Worm (Caenorhabditis elegans) whole organism, L4 larva: ENCODE data around the gene F43E12.1.

Source experiments
- F10B5.3 ChIP-seq: sonication (generic microtip); optimal IDR thresholded peaks from 2 replicates; lab custom pipeline; 2016; ENCODE audit warnings: mild to moderate bottlenecking, missing genetic modification characterization, missing compliant biosample characterization
- R02D3.7 ChIP-seq: fragments of 150-350 bp; sonication (generic microtip); optimal IDR thresholded peaks from 3 replicates; lab custom pipeline; 2014; ENCODE audit warnings: missing biosample characterization, missing genetic modification characterization
- aha-1 ChIP-seq: fragments of 150-350 bp; peaks from one replicate; lab custom pipeline; 2014; ENCODE audit warnings: missing biosample characterization, missing genetic modification characterization
- aly-2 ChIP-seq: sonication (generic microtip); optimal IDR thresholded peaks from 2 replicates; lab custom pipeline; 2018; ENCODE audit warnings: missing biosample characterization, missing genetic modification characterization
- attf-4 ChIP-seq: sonication (generic microtip); optimal IDR thresholded peaks from 3 replicates; lab custom pipeline; 2017; ENCODE audit warnings: missing biosample characterization, missing genetic modification characterization
- ceh-20 ChIP-seq: fragments of 200-800 bp; sonication (Bioruptor generic); IDR thresholded peaks from 2 replicates; pipeline ENCODE4 v1.3.6; 2022; ENCODE audit warnings: missing genetic modification reagents, missing genetic modification characterization, missing compliant biosample characterization
- ceh-28 ChIP-seq: fragments of 150-350 bp; optimal IDR thresholded peaks from 2 replicates; lab custom pipeline; 2014; ENCODE audit warnings: missing biosample characterization, missing genetic modification reagents, missing genetic modification characterization
- ceh-82 ChIP-seq: sonication (generic microtip); optimal IDR thresholded peaks from 2 replicates; lab custom pipeline; 2017; ENCODE audit warnings: missing biosample characterization, missing genetic modification characterization
- daf-12 ChIP-seq: fragments of 150-350 bp; optimal IDR thresholded peaks from 2 replicates; lab custom pipeline; 2014; ENCODE audit warnings: missing biosample characterization, missing genetic modification reagents, missing genetic modification characterization
- daf-16 ChIP-seq, 3 experiments: sonication (generic microtip); optimal IDR thresholded peaks; 2 replicates each; lab custom pipeline; 2016 to 2017; ENCODE audit warnings: missing genetic modification characterization in 3 of 3, missing genetic modification reagents in 3 of 3, mild to moderate bottlenecking in 2 of 3, missing compliant biosample characterization in 2 of 3, missing biosample characterization in 1 of 3, moderate library complexity in 1 of 3
- dmd-6 ChIP-seq: fragments of 200-800 bp; sonication (Bioruptor generic); IDR thresholded peaks from 2 replicates; pipeline ENCODE4 v1.3.6; 2022; ENCODE audit warnings: missing genetic modification reagents, missing genetic modification characterization, missing compliant biosample characterization
- dmd-8 ChIP-seq: fragments of 200-800 bp; sonication (Bioruptor generic); IDR thresholded peaks from 2 replicates; pipeline ENCODE4 v1.3.6; 2022; ENCODE audit warnings: missing genetic modification characterization, missing compliant biosample characterization
- dve-1 ChIP-seq: sonication (generic microtip); optimal IDR thresholded peaks from 2 replicates; lab custom pipeline; 2017; ENCODE audit warnings: antibody characterized with exemption, mild to moderate bottlenecking, missing genetic modification characterization, missing compliant biosample characterization; ENCODE audit not compliant: insufficient read depth
- egl-27 ChIP-seq: sonication (generic microtip); optimal IDR thresholded peaks from 3 replicates; lab custom pipeline; 2017; ENCODE audit warnings: missing biosample characterization, missing genetic modification reagents, missing genetic modification characterization
- egl-43 ChIP-seq: fragments of 200-800 bp; sonication (Bioruptor generic); IDR thresholded peaks from 2 replicates; pipeline ENCODE4 v1.3.6; 2022; ENCODE audit warnings: missing genetic modification reagents, missing genetic modification characterization, missing compliant biosample characterization
- fkh-10 ChIP-seq: fragments of 150-350 bp; optimal IDR thresholded peaks from 2 replicates; lab custom pipeline; 2014; ENCODE audit warnings: missing biosample characterization, missing genetic modification reagents, missing genetic modification characterization
- fos-1 ChIP-seq: fragments of 150-350 bp; optimal IDR thresholded peaks from 2 replicates; lab custom pipeline; 2014; ENCODE audit warnings: missing biosample characterization, missing genetic modification characterization
- hlh-11 ChIP-seq: fragments of 200-800 bp; sonication (Bioruptor generic); optimal IDR thresholded peaks from 2 replicates; lab custom pipeline; 2018; ENCODE audit warnings: mild to moderate bottlenecking, missing genetic modification characterization, missing compliant biosample characterization
- hlh-30 ChIP-seq: sonication (generic microtip); optimal IDR thresholded peaks from 2 replicates; lab custom pipeline; 2017; ENCODE audit warnings: antibody characterized with exemption, mild to moderate bottlenecking, missing genetic modification characterization, missing compliant biosample characterization; ENCODE audit not compliant: insufficient read depth
- lim-7 ChIP-seq: fragments of 200-800 bp; sonication (Bioruptor generic); IDR thresholded peaks from 2 replicates; pipeline ENCODE4 v1.3.6; 2022; ENCODE audit warnings: missing genetic modification characterization, missing compliant biosample characterization
- lin-13 ChIP-seq: fragments of 150-350 bp; optimal IDR thresholded peaks from 2 replicates; lab custom pipeline; 2014; ENCODE audit warnings: missing biosample characterization, missing genetic modification reagents, missing genetic modification characterization
- lir-3 ChIP-seq: sonication (generic microtip); optimal IDR thresholded peaks from 2 replicates; lab custom pipeline; 2016; ENCODE audit warnings: mild to moderate bottlenecking, missing genetic modification characterization, missing compliant biosample characterization
- madf-9 ChIP-seq: fragments of 200-800 bp; sonication (Bioruptor generic); conservative IDR thresholded peaks from 2 replicates; pipeline ENCODE4 v1.3.6; 2022; ENCODE audit warnings: missing genetic modification reagents, missing genetic modification characterization, missing compliant biosample characterization
- mep-1 ChIP-seq: fragments of 150-350 bp; sonication (generic microtip); optimal IDR thresholded peaks from 3 replicates; lab custom pipeline; 2014; ENCODE audit warnings: missing biosample characterization, missing genetic modification characterization
- mes-2 ChIP-seq: sonication (generic microtip); optimal IDR thresholded peaks from 2 replicates; lab custom pipeline; 2016; ENCODE audit warnings: missing genotype, mild to moderate bottlenecking, missing genetic modification characterization, missing compliant biosample characterization; ENCODE audit not compliant: poor library complexity, severe bottlenecking
- nhr-10 ChIP-seq: fragments of 150-350 bp; optimal IDR thresholded peaks from 2 replicates; lab custom pipeline; 2014; ENCODE audit warnings: missing biosample characterization, missing genetic modification characterization
- nhr-102 ChIP-seq: sonication (generic microtip); optimal IDR thresholded peaks from 2 replicates; lab custom pipeline; 2016; ENCODE audit warnings: mild to moderate bottlenecking, missing genetic modification characterization, moderate library complexity, missing compliant biosample characterization
- nhr-25 ChIP-seq: sonication (generic microtip); optimal IDR thresholded peaks from 2 replicates; lab custom pipeline; 2017; ENCODE audit warnings: missing genetic modification characterization, mild to moderate bottlenecking, missing compliant biosample characterization, antibody characterized with exemption, moderate library complexity, borderline replicate concordance; ENCODE audit not compliant: insufficient read depth
- nhr-28 ChIP-seq: fragments of 150-350 bp; optimal IDR thresholded peaks from 2 replicates; lab custom pipeline; 2014; ENCODE audit warnings: missing biosample characterization, missing genetic modification characterization
- nhr-42 ChIP-seq: fragments of 200-800 bp; sonication (Bioruptor generic); IDR thresholded peaks from 2 replicates; pipeline ENCODE4 v1.3.6; 2022; ENCODE audit warnings: missing genetic modification characterization, missing compliant biosample characterization
- nhr-48 ChIP-seq: sonication (generic microtip); optimal IDR thresholded peaks from 2 replicates; lab custom pipeline; 2016; ENCODE audit warnings: mild to moderate bottlenecking, missing genetic modification characterization, missing compliant biosample characterization
- nhr-6 ChIP-seq: fragments of 150-350 bp; optimal IDR thresholded peaks from 2 replicates; lab custom pipeline; 2014; ENCODE audit warnings: missing biosample characterization, missing genetic modification characterization
- nhr-77 ChIP-seq: fragments of 150-350 bp; optimal IDR thresholded peaks from 2 replicates; lab custom pipeline; 2014; ENCODE audit warnings: missing biosample characterization, missing genetic modification characterization
- php-3 ChIP-seq: fragments of 200-800 bp; sonication (Bioruptor generic); IDR thresholded peaks from 2 replicates; pipeline ENCODE4 v1.3.6; 2022; ENCODE audit warnings: missing genetic modification reagents, missing genetic modification characterization, missing compliant biosample characterization
- pqm-1 ChIP-seq: sonication (generic microtip); optimal IDR thresholded peaks from 2 replicates; lab custom pipeline; 2017; ENCODE audit warnings: missing biosample characterization, missing genetic modification characterization
- unc-130 ChIP-seq: sonication (generic microtip); optimal IDR thresholded peaks from 2 replicates; lab custom pipeline; 2016; ENCODE audit warnings: missing genetic modification reagents, missing genetic modification characterization, missing compliant biosample characterization
- unc-62 ChIP-seq, 3 experiments: fragments of 150-350 bp in 1 of 3; sonication (generic microtip); optimal IDR thresholded peaks in 2 of 3; peaks in 1 of 3; 1 replicate in 1 of 3; 2 replicates in 2 of 3; lab custom pipeline; 2014 to 2017; ENCODE audit warnings: missing biosample characterization in 3 of 3, missing genetic modification characterization in 3 of 3, missing genetic modification reagents in 3 of 3, missing genotype in 1 of 3
- zfp-3 ChIP-seq: fragments of 200-800 bp; sonication (Bioruptor generic); conservative IDR thresholded peaks from 2 replicates; pipeline ENCODE4 v1.3.6; 2022; ENCODE audit warnings: missing genetic modification reagents, missing genetic modification characterization, missing compliant biosample characterization
- ztf-11 ChIP-seq: fragments of 150-350 bp; optimal IDR thresholded peaks from 2 replicates; lab custom pipeline; 2014; ENCODE audit warnings: missing biosample characterization, missing genetic modification characterization
- ztf-7 ChIP-seq: fragments of 150-350 bp; optimal IDR thresholded peaks from 2 replicates; lab custom pipeline; 2014; ENCODE audit warnings: missing biosample characterization, missing genetic modification characterization

F43E12.1 gene

DNA sequence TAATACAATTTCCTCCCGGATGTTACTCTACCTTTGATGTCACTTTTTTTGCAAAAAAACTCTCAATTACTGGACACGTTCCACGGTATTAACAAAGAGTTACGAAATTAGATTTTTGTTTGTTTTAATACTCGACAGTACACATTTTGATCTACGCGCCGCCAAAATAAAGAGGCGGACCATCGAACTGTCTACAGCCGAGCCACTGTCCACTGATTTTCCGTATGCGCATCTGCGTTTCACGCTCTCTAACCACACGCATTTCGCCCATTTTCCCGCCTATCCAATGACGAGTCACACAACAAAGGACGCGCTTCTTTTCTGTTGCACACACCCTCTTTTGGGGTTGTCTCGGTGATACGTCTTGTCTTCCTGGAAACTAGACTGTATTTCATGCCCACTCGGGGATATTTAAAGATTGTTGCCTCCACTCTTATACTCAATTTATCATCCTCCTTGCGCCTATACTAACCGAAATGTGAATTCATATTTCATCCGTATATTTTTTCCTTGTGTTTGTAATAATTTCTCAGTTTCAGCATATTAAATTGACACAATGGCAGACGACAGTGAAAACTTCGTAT is 22.5 kb downstream of the F43E12.1 start, which contains the start of gene C55B6.1:
Gene C55B6.1 (plus strand): TSS at position 534 of the 584 bp plus-strand sequence.
- peak in 1 of 2 experiments; percentile 76 for TF ChIP-seq unc-62 (GFP tag; optimal IDR thresholded peaks at IDR 0.05 in 1 of 2; lab: Kevin White, UChicago)
- no peak for TF ChIP-seq unc-62 (tag; optimal IDR thresholded peaks at IDR 0.05; lab: Kevin White, UChicago)
- TF ChIP-seq php-3 (GFP tag; lab: Robert Waterston, UW) = no peak
- no peak for TF ChIP-seq zfp-3
- TF ChIP-seq aha-1 (tag; lab: Kevin White, UChicago) = peak; percentile 91

DNA sequence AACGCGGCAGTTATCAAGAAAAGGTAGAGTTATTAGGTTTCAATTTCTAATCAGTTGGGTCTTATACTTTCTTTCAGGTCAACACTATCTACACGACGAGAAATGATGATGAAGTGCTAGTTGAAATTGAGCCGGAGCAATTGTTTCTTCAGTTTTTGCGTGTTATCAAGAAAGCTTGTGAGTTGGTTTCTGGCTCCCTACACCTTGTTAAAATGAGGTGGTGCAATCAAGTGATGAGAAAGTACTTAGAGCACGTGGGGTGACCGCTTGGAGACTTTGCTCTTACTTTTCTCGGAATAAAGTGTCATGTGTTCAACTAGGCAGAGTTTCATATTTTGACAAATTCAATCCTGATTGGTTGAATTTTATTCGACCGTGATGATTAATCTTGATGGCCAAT is 23.0 kb downstream of the F43E12.1 start:
- TF ChIP-seq dve-1 = peak; percentile 55
- peak; percentile 64 for TF ChIP-seq dmd-6 (GFP tag; lab: Robert Waterston, UW)
- TF ChIP-seq F10B5.3 (tag; lab: Kevin White, UChicago) = no peak
- TF ChIP-seq ztf-7 (tag; lab: Kevin White, UChicago) = peak; percentile 52
- no peak for TF ChIP-seq mes-2 (tag; lab: Kevin White, UChicago)
- TF ChIP-seq nhr-77 (tag; lab: Kevin White, UChicago) = peak; percentile 33
- peak; percentile 89 for TF ChIP-seq pqm-1 (tag; lab: Kevin White, UChicago)
- no peak for TF ChIP-seq R02D3.7 (tag; lab: Kevin White, UChicago)
- TF ChIP-seq mep-1 (tag; lab: Kevin White, UChicago) = peak; percentile 3
- peak; percentile 49 for TF ChIP-seq hlh-30 (tag; lab: Kevin White, UChicago)
- peak; percentile 18 for TF ChIP-seq lin-13 (GFP tag; lab: Kevin White, UChicago)
- TF ChIP-seq php-3 (GFP tag; lab: Robert Waterston, UW) = 0 out of 2 replicates have a peak, but pooled peaks have one; percentile 40
- TF ChIP-seq fkh-10 (GFP tag; lab: Kevin White, UChicago) = no peak
- TF ChIP-seq zfp-3 = 0 out of 2 replicates have a peak, but pooled peaks have one; percentile 32
- no peak for TF ChIP-seq daf-12 (tag; lab: Kevin White, UChicago)
- TF ChIP-seq madf-9 (GFP tag; lab: Robert Waterston, UW) = no peak
- TF ChIP-seq egl-27 (tag; lab: Kevin White, UChicago) = no peak
- TF ChIP-seq nhr-48 (tag; lab: Kevin White, UChicago) = peak; percentile 58
- no peak for TF ChIP-seq daf-16 (GFP tag; optimal IDR thresholded peaks at IDR 0.05; lab: Kevin White, UChicago)
- TF ChIP-seq daf-16 (tag; optimal IDR thresholded peaks at IDR 0.05; lab: Kevin White, UChicago) = peak; percentile 79
- TF ChIP-seq nhr-42 (GFP tag; lab: Robert Waterston, UW) = no peak
- peak; percentile 29 for TF ChIP-seq nhr-102 (tag; lab: Kevin White, UChicago)
- peak; percentile 71 for TF ChIP-seq hlh-11 (tag; lab: Kevin White, UChicago)
- peak; percentile 22 for TF ChIP-seq nhr-10 (tag; lab: Kevin White, UChicago)
- TF ChIP-seq aha-1 (tag; lab: Kevin White, UChicago) = peak; percentile 29
- peak; percentile 9 for TF ChIP-seq nhr-28 (tag; lab: Kevin White, UChicago)
- peak in 1 of 2 experiments; percentile 87 for TF ChIP-seq unc-62 (GFP tag; optimal IDR thresholded peaks at IDR 0.05 in 1 of 2; lab: Kevin White, UChicago)
- no peak for TF ChIP-seq unc-62 (tag; optimal IDR thresholded peaks at IDR 0.05; lab: Kevin White, UChicago)

DNA sequence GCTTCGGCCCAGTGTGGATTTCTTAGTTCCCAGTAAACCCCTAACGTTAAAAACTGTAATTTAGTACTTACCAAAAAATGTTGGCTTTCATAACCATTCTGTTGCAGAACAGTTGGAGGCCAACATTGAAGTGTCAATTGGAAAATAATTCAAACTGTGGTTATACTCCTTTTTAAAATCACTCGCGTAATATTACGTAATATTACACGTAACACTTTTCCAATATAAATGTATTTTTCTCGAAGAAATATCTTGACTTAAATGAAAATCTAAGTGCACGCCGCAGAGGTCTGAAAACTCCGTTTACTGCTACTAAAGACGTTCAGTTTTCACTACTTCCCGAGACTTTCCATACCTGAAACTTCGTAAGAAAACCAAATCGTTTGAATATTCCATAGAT is 26.7 kb downstream of the F43E12.1 start:
- TF ChIP-seq dmd-8 (no peak), unc-130 (GFP tag; lab: Kevin White, UChicago) (no peak), egl-43 (GFP tag; lab: Robert Waterston, UW) (no peak), lim-7 (GFP tag; lab: Robert Waterston, UW) (no peak), ceh-28 (tag; lab: Kevin White, UChicago) (no peak), hlh-30 (tag; lab: Kevin White, UChicago) (no peak), nhr-6 (no peak), ceh-82 (tag; lab: Kevin White, UChicago) (no peak), nhr-25 (tag; lab: Kevin White, UChicago) (no peak), lir-3 (no peak), fos-1 (tag; lab: Kevin White, UChicago) (no peak), ztf-11 (tag; lab: Kevin White, UChicago) (no peak), attf-4 (tag; lab: Kevin White, UChicago) (no peak), R02D3.7 (tag; lab: Kevin White, UChicago) (no peak), aly-2 (no peak), ceh-20 (GFP tag; lab: Robert Waterston, UW) (no peak)
- TF ChIP-seq, all 104 proteins: peak for 0
